Fruit fly (Drosophila melanogaster): ENCODE data around the gene CG32579.
A peak's percentile ranks its signal among the peaks of the same experiment; 100 is the strongest.

The CG32579 gene

dm6 chrX:16371923-16372322 lies 48.8 kb downstream of the CG32579 start (continued):
- TF ChIP-seq dimm (GFP tag; IDR thresholded peaks at IDR 0.05) (no peak), unc-4 (GFP tag; IDR thresholded peaks at IDR 0.05; ENCODE audit: partially characterized antibody) (no peak), repo (GFP tag; optimal IDR thresholded peaks at IDR 0.05) (no peak), Camta (GFP tag; optimal IDR thresholded peaks at IDR 0.05) (no peak), CG4820 (GFP tag; optimal IDR thresholded peaks at IDR 0.05) (no peak), CG2678 (tag; optimal IDR thresholded peaks at IDR 0.05) (no peak), CG2889 (GFP tag; IDR thresholded peaks at IDR 0.05) (no peak), CG10979 (tag; optimal IDR thresholded peaks at IDR 0.05) (peak; percentile 10), Abd-B (GFP tag; optimal IDR thresholded peaks at IDR 0.05) (no peak), CG6683 (GFP tag; optimal IDR thresholded peaks at IDR 0.05) (no peak), CG2120 (GFP tag; optimal IDR thresholded peaks at IDR 0.05) (peak; percentile 24), Side (GFP tag; optimal IDR thresholded peaks at IDR 0.05) (no peak), CG1603 (tag; optimal IDR thresholded peaks at IDR 0.05) (no peak), CG2116 (GFP tag; optimal IDR thresholded peaks at IDR 0.05) (peak; percentile 3), CG2712 (tag; optimal IDR thresholded peaks at IDR 0.05) (no peak), CG6765 (GFP tag; optimal IDR thresholded peaks at IDR 0.05) (no peak), ERR (GFP tag; optimal IDR thresholded peaks at IDR 0.05) (no peak), CHES-1-like (GFP tag; optimal IDR thresholded peaks at IDR 0.05) (no peak), ewg (GFP tag; optimal IDR thresholded peaks at IDR 0.05) (no peak), bbx (GFP tag; IDR thresholded peaks at IDR 0.05; ENCODE audit: partially characterized antibody) (no peak), pros (GFP tag; optimal IDR thresholded peaks at IDR 0.05) (no peak), Mrtf (GFP tag; IDR thresholded peaks at IDR 0.05) (no peak), knrl (GFP tag; IDR thresholded peaks at IDR 0.05; ENCODE audit: partially characterized antibody) (no peak), grn (GFP tag; optimal IDR thresholded peaks at IDR 0.05) (no peak), CG3281 (GFP tag; optimal IDR thresholded peaks at IDR 0.05) (peak; percentile 42), gsb-n (tag; optimal IDR thresholded peaks at IDR 0.05) (no peak), H15 (GFP tag; IDR thresholded peaks at IDR 0.05) (no peak), CG3726 (GFP tag; IDR thresholded peaks at IDR 0.05) (no peak), Scr (GFP tag; IDR thresholded peaks at IDR 0.05; ENCODE audit: partially characterized antibody) (no peak), rib (GFP tag; IDR thresholded peaks at IDR 0.05) (no peak), mam (GFP tag; optimal IDR thresholded peaks at IDR 0.05) (no peak), yki (optimal IDR thresholded peaks at IDR 0.05) (no peak), fd96Cb (tag; optimal IDR thresholded peaks at IDR 0.05) (no peak), tio (GFP tag; optimal IDR thresholded peaks at IDR 0.05) (no peak), sqz (GFP tag; optimal IDR thresholded peaks at IDR 0.05) (no peak), CkIIα-i1 (GFP tag; IDR thresholded peaks at IDR 0.05) (no peak), ATbp (GFP tag; optimal IDR thresholded peaks at IDR 0.05) (no peak), CG12236 (GFP tag; optimal IDR thresholded peaks at IDR 0.05) (no peak), stwl (tag; optimal IDR thresholded peaks at IDR 0.05) (no peak), Deaf1 (tag; optimal IDR thresholded peaks at IDR 0.05) (no peak), CG7987 (GFP tag; optimal IDR thresholded peaks at IDR 0.05) (no peak), Meics (GFP tag; optimal IDR thresholded peaks at IDR 0.05) (no peak), luna (GFP tag; optimal IDR thresholded peaks at IDR 0.05) (no peak), chm (GFP tag; IDR thresholded peaks at IDR 0.05) (no peak), HmgZ (tag; optimal IDR thresholded peaks at IDR 0.05) (no peak), CG13296 (GFP tag; optimal IDR thresholded peaks at IDR 0.05) (no peak), CG17912 (GFP tag; optimal IDR thresholded peaks at IDR 0.05) (no peak), lbe (GFP tag; optimal IDR thresholded peaks at IDR 0.05) (no peak), onecut (GFP tag; IDR thresholded peaks at IDR 0.05) (no peak), PHDP (tag; optimal IDR thresholded peaks at IDR 0.05) (peak; percentile 20), CoRest (tag; optimal IDR thresholded peaks at IDR 0.05) (no peak), CG4328 (GFP tag; optimal IDR thresholded peaks at IDR 0.05) (no peak)
